Worm (Caenorhabditis elegans): Measurements from ENCODE around the gene D2007.1.
A peak's percentile ranks its signal among the peaks of the same experiment; 100 is the strongest.

D2007.1 gene

ce11 chrIII:8201760-8202159 lies 46.5 kb downstream of the D2007.1 start:
- TF ChIP-seq F16B12.6 (tag; optimal IDR thresholded peaks at IDR 0.05) (peak; percentile 30), isw-1 (GFP tag; IDR thresholded peaks at IDR 0.05) (peak; percentile 31), unc-86 (tag; optimal IDR thresholded peaks at IDR 0.05) (peak; percentile 60), Y116A8C.19 (tag; optimal IDR thresholded peaks at IDR 0.05; ENCODE audit: borderline replicate concordance) (no peak), fos-1 (tag; optimal IDR thresholded peaks at IDR 0.05) (no peak), nhr-12 (tag; optimal IDR thresholded peaks at IDR 0.05) (no peak), sptf-1 (tag; optimal IDR thresholded peaks at IDR 0.05) (no peak), nhr-20 (tag; optimal IDR thresholded peaks at IDR 0.05) (peak; percentile 26), nhr-237 (tag; optimal IDR thresholded peaks at IDR 0.05) (no peak), snu-23 (GFP tag; optimal IDR thresholded peaks at IDR 0.05) (no peak), aha-1 (tag; optimal IDR thresholded peaks at IDR 0.05) (no peak), ces-1 (GFP tag; optimal IDR thresholded peaks at IDR 0.05) (no peak), lin-14 (GFP tag; optimal IDR thresholded peaks at IDR 0.05) (peak; percentile 94), irx-1 (tag; optimal IDR thresholded peaks at IDR 0.05) (no peak), nhr-90 (tag; optimal IDR thresholded peaks at IDR 0.05; ENCODE audit: poor library complexity) (no peak), lsy-2 (tag; optimal IDR thresholded peaks at IDR 0.05) (peak; percentile 52 to 57), ceh-82 (tag; optimal IDR thresholded peaks at IDR 0.05) (peak in 2 of 3 experiments; percentile 17 to 55), mab-9 (GFP tag; IDR thresholded peaks at IDR 0.05) (no peak), ceh-63 (GFP tag; optimal IDR thresholded peaks at IDR 0.05) (no peak), lin-15B (tag; optimal IDR thresholded peaks at IDR 0.05) (no peak), nhr-77 (tag; optimal IDR thresholded peaks at IDR 0.05) (no peak), hlh-17 (GFP tag; optimal IDR thresholded peaks at IDR 0.05; ENCODE audit: borderline replicate concordance) (no peak), efl-3 (GFP tag; optimal IDR thresholded peaks at IDR 0.05) (no peak), rnt-1 (tag; optimal IDR thresholded peaks at IDR 0.05) (peak; percentile 45), mef-2 (tag; optimal IDR thresholded peaks at IDR 0.05) (no peak), grh-1 (GFP tag; IDR thresholded peaks at IDR 0.05) (no peak), C04F5.9 (tag; optimal IDR thresholded peaks at IDR 0.05) (no peak), fkh-4 (tag; optimal IDR thresholded peaks at IDR 0.05; ENCODE audit: borderline replicate concordance) (no peak), alr-1 (tag; optimal IDR thresholded peaks at IDR 0.05; ENCODE audit: borderline replicate concordance) (no peak), unc-130 (tag; optimal IDR thresholded peaks at IDR 0.05) (no peak), ama-1 (optimal IDR thresholded peaks at IDR 0.05) (no peak), nhr-19 (GFP tag; conservative IDR thresholded peaks at IDR 0.05) (peak; percentile 49), mep-1 (tag; optimal IDR thresholded peaks at IDR 0.05) (peak; percentile 26), nhr-71 (tag; optimal IDR thresholded peaks at IDR 0.05) (peak; percentile 76), ceh-88 (GFP tag; IDR thresholded peaks at IDR 0.05) (no peak), nhr-28 (tag; optimal IDR thresholded peaks at IDR 0.05) (no peak), nhr-84 (tag; optimal IDR thresholded peaks at IDR 0.05) (no peak), fkh-8 (tag; optimal IDR thresholded peaks at IDR 0.05) (peak; percentile 79), efl-1 (optimal IDR thresholded peaks at IDR 0.05) (peak; percentile 46 to 48), efl-1 (GFP tag; optimal IDR thresholded peaks at IDR 0.05 in 1 of 2) (peak; percentile 38 to 86), C16A3.4 (tag; optimal IDR thresholded peaks at IDR 0.05) (no peak), unc-98 (GFP tag; IDR thresholded peaks at IDR 0.05) (0 out of 2 replicates have a peak, but pooled peaks have one; percentile 10), lir-3 (tag; optimal IDR thresholded peaks at IDR 0.05; ENCODE audit: poor library complexity) (peak; percentile 19), mdl-1 (tag; optimal IDR thresholded peaks at IDR 0.05) (no peak), unc-62 (GFP tag; optimal IDR thresholded peaks at IDR 0.05) (no peak), lin-39 (tag; optimal IDR thresholded peaks at IDR 0.05) (no peak), hlh-4 (tag; optimal IDR thresholded peaks at IDR 0.05) (no peak), dsc-1 (tag; optimal IDR thresholded peaks at IDR 0.05) (peak; percentile 76), sup-37 (GFP tag; optimal IDR thresholded peaks at IDR 0.05) (no peak), lin-35 (GFP tag; optimal IDR thresholded peaks at IDR 0.05) (peak in 1 of 2 experiments; percentile 51), ets-5 (GFP tag; IDR thresholded peaks at IDR 0.05) (no peak), unc-30 (tag; optimal IDR thresholded peaks at IDR 0.05) (no peak), zip-4 (GFP tag; optimal IDR thresholded peaks at IDR 0.05) (no peak), skn-1 (tag; optimal IDR thresholded peaks at IDR 0.05) (peak; percentile 42)

All from whole organism, L1 larva.